Fruit fly (Drosophila melanogaster) whole organism, wandering third instar larva: ENCODE measurements around the gene RapGAP1.
A peak's percentile ranks its signal among the peaks of the same experiment; 100 is the strongest.

ENCODE experiments used
- Abd-B ChIP-seq: fragments of >200 bp; optimal IDR thresholded peaks from 2 replicates; lab custom pipeline; 2017; ENCODE audit warnings: missing biosample characterization, missing genetic modification characterization
- CG32264 ChIP-seq: fragments of 200-800 bp; sonication (Bioruptor generic); optimal IDR thresholded peaks from 2 replicates; lab custom pipeline; 2016; ENCODE audit warnings: missing biosample characterization, missing genetic modification characterization
- CG9705 ChIP-seq: fragments of 200-800 bp; sonication (Bioruptor generic); optimal IDR thresholded peaks from 2 replicates; lab custom pipeline; 2018; ENCODE audit warnings: missing biosample characterization, mild to moderate bottlenecking, missing genetic modification characterization
- CrebA ChIP-seq: fragments of 200-800 bp; sonication (Bioruptor generic); optimal IDR thresholded peaks from 2 replicates; lab custom pipeline; 2016; ENCODE audit warnings: missing biosample characterization, mild to moderate bottlenecking, missing genetic modification characterization, borderline replicate concordance
- Dif ChIP-seq: fragments of 200-275, 200-300 bp; sonication (Bioruptor generic); optimal IDR thresholded peaks from 2 replicates; lab custom pipeline; 2018; ENCODE audit warnings: missing biosample characterization, missing genetic modification characterization; ENCODE audit not compliant: partially characterized antibody
- GATAd ChIP-seq: sonication (Bioruptor generic); optimal IDR thresholded peaks from 2 replicates; lab custom pipeline; 2016; ENCODE audit warnings: missing biosample characterization, missing genetic modification characterization
- HLH106 ChIP-seq: fragments of 200-800 bp; optimal IDR thresholded peaks from 3 replicates; lab custom pipeline; 2019; ENCODE audit warnings: missing biosample characterization, mild to moderate bottlenecking, missing genetic modification characterization, moderate library complexity
- Hnf4 ChIP-seq: fragments of 200-800 bp; sonication (Bioruptor generic); optimal IDR thresholded peaks from 2 replicates; lab custom pipeline; 2016; ENCODE audit warnings: missing biosample characterization, mild to moderate bottlenecking, missing genetic modification characterization
- Hr78 ChIP-seq: fragments of >200 bp; optimal IDR thresholded peaks from 2 replicates; lab custom pipeline; 2017; ENCODE audit warnings: missing biosample characterization, missing genetic modification characterization
- Jra ChIP-seq: sonication (Bioruptor generic); optimal IDR thresholded peaks from 2 replicates; lab custom pipeline; 2016; ENCODE audit warnings: missing biosample characterization, missing genetic modification characterization
- Mio ChIP-seq: sonication (Bioruptor generic); optimal IDR thresholded peaks from 2 replicates; lab custom pipeline; 2016; ENCODE audit warnings: missing biosample characterization, missing genetic modification characterization
- Myc ChIP-seq: fragments of >200 bp; optimal IDR thresholded peaks from 2 replicates; lab custom pipeline; 2017
- OdsH ChIP-seq: fragments of 200-800 bp; sonication (Bioruptor generic); optimal IDR thresholded peaks from 2 replicates; lab custom pipeline; 2016; ENCODE audit warnings: missing biosample characterization, mild to moderate bottlenecking, missing genetic modification characterization
- Rel ChIP-seq, 2 experiments: fragments of 200-800 bp; sonication (Bioruptor generic) in 1 of 2; optimal IDR thresholded peaks; 2 replicates in 1 of 2; 3 replicates in 1 of 2; lab custom pipeline; 2016 to 2019; ENCODE audit warnings: mild to moderate bottlenecking in 2 of 2, missing biosample characterization in 2 of 2, missing genetic modification characterization in 2 of 2, moderate library complexity in 1 of 2
- Sp1 ChIP-seq: fragments of 200-800 bp; sonication (Bioruptor generic); optimal IDR thresholded peaks from 3 replicates; lab custom pipeline; 2019; ENCODE audit warnings: missing biosample characterization, mild to moderate bottlenecking, missing genetic modification characterization, moderate library complexity
- Vsx2 ChIP-seq: fragments of 200-300, 225-300 bp; sonication (Bioruptor generic); optimal IDR thresholded peaks from 2 replicates; lab custom pipeline; 2018; ENCODE audit warnings: missing biosample characterization, missing genetic modification characterization; ENCODE audit not compliant: partially characterized antibody
- br ChIP-seq: fragments of 200-800 bp; sonication (Bioruptor generic); optimal IDR thresholded peaks from 2 replicates; lab custom pipeline; 2016; ENCODE audit warnings: missing biosample characterization, missing genetic modification characterization
- dmrt93B ChIP-seq: fragments of 200-800 bp; sonication (Bioruptor generic); optimal IDR thresholded peaks from 2 replicates; lab custom pipeline; 2018; ENCODE audit warnings: missing biosample characterization, mild to moderate bottlenecking, missing genetic modification characterization
- dsf ChIP-seq: sonication (Bioruptor generic); optimal IDR thresholded peaks from 2 replicates; lab custom pipeline; 2016; ENCODE audit warnings: missing biosample characterization, missing genetic modification characterization, borderline replicate concordance
- ey ChIP-seq: fragments of 200-800 bp; sonication (Bioruptor generic); optimal IDR thresholded peaks from 2 replicates; lab custom pipeline; 2016; ENCODE audit warnings: missing biosample characterization, missing genetic modification characterization
- foxo ChIP-seq, 2 experiments: fragments of 200-800 bp; sonication (Bioruptor generic); optimal IDR thresholded peaks; 2 replicates in 1 of 2; 3 replicates in 1 of 2; lab custom pipeline; 2016 to 2017; ENCODE audit warnings: missing biosample characterization in 2 of 2, missing genetic modification characterization in 2 of 2
- fru ChIP-seq: fragments of 200-800 bp; sonication (Bioruptor generic); optimal IDR thresholded peaks from 3 replicates; lab custom pipeline; 2016; ENCODE audit warnings: missing biosample characterization, mild to moderate bottlenecking, missing genetic modification characterization
- h ChIP-seq: fragments of 200-800 bp; sonication (Bioruptor generic); optimal IDR thresholded peaks from 3 replicates; lab custom pipeline; 2016; ENCODE audit warnings: missing biosample characterization, mild to moderate bottlenecking, missing genetic modification characterization
- jim ChIP-seq: fragments of 175-275, 200-325 bp; sonication (Bioruptor generic); optimal IDR thresholded peaks from 2 replicates; lab custom pipeline; 2016; ENCODE audit warnings: missing biosample characterization, mild to moderate bottlenecking, missing genetic modification characterization
- lola ChIP-seq: fragments of >200 bp; optimal IDR thresholded peaks from 2 replicates; lab custom pipeline; 2017; ENCODE audit warnings: missing biosample characterization, missing genetic modification characterization
- pan ChIP-seq: fragments of >200 bp; optimal IDR thresholded peaks from 2 replicates; lab custom pipeline; 2017
- psq ChIP-seq: fragments of 200-800 bp; sonication (Bioruptor generic); optimal IDR thresholded peaks from 3 replicates; lab custom pipeline; 2017; ENCODE audit warnings: missing biosample characterization, mild to moderate bottlenecking, missing genetic modification characterization, moderate library complexity
- rgr ChIP-seq: fragments of 200-800 bp; sonication (Bioruptor generic); optimal IDR thresholded peaks from 3 replicates; lab custom pipeline; 2016; ENCODE audit warnings: missing biosample characterization, mild to moderate bottlenecking, missing genetic modification characterization
- sage ChIP-seq: fragments of 200-800 bp; sonication (Bioruptor generic); optimal IDR thresholded peaks from 2 replicates; lab custom pipeline; 2016; ENCODE audit warnings: missing biosample characterization, mild to moderate bottlenecking, missing genetic modification characterization
- sv ChIP-seq: fragments of 200-800 bp; sonication (Bioruptor generic); optimal IDR thresholded peaks from 3 replicates; lab custom pipeline; 2016; ENCODE audit warnings: missing biosample characterization, missing genetic modification characterization
- tai ChIP-seq: sonication (Bioruptor generic); optimal IDR thresholded peaks from 2 replicates; lab custom pipeline; 2016; ENCODE audit warnings: missing biosample characterization, missing genetic modification characterization

RapGAP1 gene

dm6 chr2L:7611580-7611979, 32.8 kb upstream of the RapGAP1 start:
- peak; percentile 15 for TF ChIP-seq rgr (GFP tag; lab: Kevin White, UChicago)
- peak in 1 of 2 experiments; percentile 57 for TF ChIP-seq foxo (GFP tag; optimal IDR thresholded peaks at IDR 0.05; lab: Kevin White, UChicago)
- no peak for TF ChIP-seq jim (GFP tag; lab: Kevin White, UChicago)
- peak; percentile 45 for TF ChIP-seq Sp1 (GFP tag; lab: Kevin White, UChicago)
- TF ChIP-seq tai (GFP tag; lab: Kevin White, UChicago), result no peak
- TF ChIP-seq sv, result no peak
- TF ChIP-seq OdsH (GFP tag; lab: Kevin White, UChicago), result peak; percentile 48
- peak; percentile 66 for TF ChIP-seq fru (GFP tag; lab: Kevin White, UChicago)
- TF ChIP-seq Hnf4 (GFP tag; lab: Kevin White, UChicago), result peak; percentile 43
- peak; percentile 31 for TF ChIP-seq h (GFP tag; lab: Kevin White, UChicago)
- peak; percentile 46 for TF ChIP-seq ey
- TF ChIP-seq Hr78 (GFP tag; lab: Kevin White, UChicago), result no peak
- no peak for TF ChIP-seq Vsx2 (GFP tag; lab: Kevin White, UChicago)
- no peak for TF ChIP-seq CG32264 (GFP tag; lab: Kevin White, UChicago)
- peak; percentile 49 for TF ChIP-seq br (GFP tag; lab: Kevin White, UChicago)
- peak; percentile 47 for TF ChIP-seq HLH106 (tag; lab: Kevin White, UChicago)
- TF ChIP-seq, all 38 proteins: peak for 10

dm6 chr2L:7608083-7608482, 29.3 kb upstream of the RapGAP1 start, which contains the start of gene CG6739:
CG6739 (plus strand) TSS chr2L:7608389.
- TF ChIP-seq CG9705 (GFP tag; lab: Kevin White, UChicago) (no peak), HLH106 (tag; lab: Kevin White, UChicago) (no peak), CrebA (GFP tag; lab: Kevin White, UChicago) (no peak), Abd-B (GFP tag; lab: Kevin White, UChicago) (no peak), Myc (no peak), br (GFP tag; lab: Kevin White, UChicago) (no peak), CG32264 (GFP tag; lab: Kevin White, UChicago) (no peak), Hnf4 (GFP tag; lab: Kevin White, UChicago) (no peak), h (GFP tag; lab: Kevin White, UChicago) (no peak), foxo (GFP tag; optimal IDR thresholded peaks at IDR 0.05; lab: Kevin White, UChicago) (no peak), fru (GFP tag; lab: Kevin White, UChicago) (no peak)

- no peak for TF ChIP-seq Dif (GFP tag; lab: Kevin White, UChicago)
- no peak for TF ChIP-seq sage (GFP tag; lab: Kevin White, UChicago)
- no peak for TF ChIP-seq CG32264 (GFP tag; lab: Kevin White, UChicago)
- no peak for TF ChIP-seq Mio (GFP tag; lab: Kevin White, UChicago)
- no peak for TF ChIP-seq pan
- TF ChIP-seq Jra, result no peak
- TF ChIP-seq Rel (GFP tag; optimal IDR thresholded peaks at IDR 0.05; lab: Kevin White, UChicago), result no peak
- TF ChIP-seq Rel (tag; optimal IDR thresholded peaks at IDR 0.05; lab: Kevin White, UChicago), result no peak
- no peak for TF ChIP-seq ey
- no peak for TF ChIP-seq Hnf4 (GFP tag; lab: Kevin White, UChicago)
- TF ChIP-seq dsf (GFP tag; lab: Kevin White, UChicago), result no peak
- no peak for TF ChIP-seq h (GFP tag; lab: Kevin White, UChicago)
- TF ChIP-seq GATAd, result no peak
- TF ChIP-seq Abd-B (GFP tag; lab: Kevin White, UChicago), result no peak
- TF ChIP-seq dmrt93B (GFP tag; lab: Kevin White, UChicago), result no peak
- TF ChIP-seq fru (GFP tag; lab: Kevin White, UChicago), result no peak
- TF ChIP-seq lola (GFP tag; lab: Kevin White, UChicago), result no peak
Observed at dm6 chr2L:7605300-7605699, 26.5 kb upstream of the RapGAP1 start, which contains the start of gene Cyp4d21. Cyp4d21 (plus strand) TSS chr2L:7605600.

dm6 chr2L:7601875-7602274, 23.1 kb upstream of the RapGAP1 start:
- TF ChIP-seq rgr (GFP tag; lab: Kevin White, UChicago) (peak; percentile 5), h (GFP tag; lab: Kevin White, UChicago) (peak; percentile 62), foxo (GFP tag; optimal IDR thresholded peaks at IDR 0.05; lab: Kevin White, UChicago) (peak in 1 of 2 experiments; percentile 30), Sp1 (GFP tag; lab: Kevin White, UChicago) (no peak), sv (no peak), dmrt93B (GFP tag; lab: Kevin White, UChicago) (no peak), psq (GFP tag; lab: Kevin White, UChicago) (no peak), fru (GFP tag; lab: Kevin White, UChicago) (peak; percentile 21), OdsH (GFP tag; lab: Kevin White, UChicago) (peak; percentile 36), Myc (no peak), ey (peak; percentile 38)
- TF ChIP-seq, all 38 proteins: peak for 6
